Worm (Caenorhabditis elegans) whole organism, L4 larva: ENCODE results near the gene cone-1.

Experiments used
- D1046.2 ChIP-seq: fragments of 200-800 bp; sonication (Bioruptor generic); IDR thresholded peaks from 2 replicates; pipeline ENCODE4 v1.3.6; 2022; ENCODE audit warnings: missing genetic modification characterization, missing compliant biosample characterization
- F26F4.8 ChIP-seq: fragments of 200-800 bp; sonication (Bioruptor generic); conservative IDR thresholded peaks from 2 replicates; pipeline ENCODE4 v1.3.6; 2022; ENCODE audit warnings: missing genetic modification characterization, missing compliant biosample characterization
- R02D3.7 ChIP-seq: fragments of 150-350 bp; sonication (generic microtip); optimal IDR thresholded peaks from 3 replicates; lab custom pipeline; 2014; ENCODE audit warnings: missing biosample characterization, missing genetic modification characterization
- T26A8.4 ChIP-seq: fragments of 200-800 bp; sonication (Bioruptor generic); IDR thresholded peaks from 2 replicates; pipeline ENCODE4 v1.3.6; 2022; ENCODE audit warnings: missing genetic modification characterization, missing compliant biosample characterization
- Y5F2A.4 ChIP-seq: fragments of 200-800 bp; sonication (Bioruptor generic); optimal IDR thresholded peaks from 2 replicates; lab custom pipeline; 2018; ENCODE audit warnings: mild to moderate bottlenecking, missing genetic modification characterization, missing compliant biosample characterization
- Y75B8A.6 ChIP-seq: fragments of 200-800 bp; sonication (Bioruptor generic); IDR thresholded peaks from 2 replicates; pipeline ENCODE4 v1.3.6; 2022; ENCODE audit warnings: missing genetic modification reagents, missing genetic modification characterization, missing compliant biosample characterization
- ama-1 ChIP-seq: fragments of 150-350 bp; optimal IDR thresholded peaks from 2 replicates; lab custom pipeline; 2014; ENCODE audit warnings: inconsistent platforms, mixed read lengths
- arid-1 ChIP-seq: fragments of 200-800 bp; sonication (Bioruptor generic); conservative IDR thresholded peaks from 2 replicates; pipeline ENCODE4 v1.3.6; 2022; ENCODE audit warnings: missing genetic modification reagents, missing genetic modification characterization, missing compliant biosample characterization
- ceh-20 ChIP-seq: fragments of 200-800 bp; sonication (Bioruptor generic); IDR thresholded peaks from 2 replicates; pipeline ENCODE4 v1.3.6; 2022; ENCODE audit warnings: missing genetic modification reagents, missing genetic modification characterization, missing compliant biosample characterization
- ceh-28 ChIP-seq: fragments of 150-350 bp; optimal IDR thresholded peaks from 2 replicates; lab custom pipeline; 2014; ENCODE audit warnings: missing biosample characterization, missing genetic modification reagents, missing genetic modification characterization
- ceh-62 ChIP-seq: sonication (generic microtip); optimal IDR thresholded peaks from 2 replicates; lab custom pipeline; 2017; ENCODE audit warnings: missing biosample characterization, missing genetic modification characterization
- ceh-82 ChIP-seq: sonication (generic microtip); optimal IDR thresholded peaks from 2 replicates; lab custom pipeline; 2017; ENCODE audit warnings: missing biosample characterization, missing genetic modification characterization
- ces-1 ChIP-seq: fragments of 150-350 bp; sonication (generic microtip); optimal IDR thresholded peaks from 4 replicates; lab custom pipeline; 2014; ENCODE audit warnings: missing biosample characterization, missing genetic modification reagents, missing genetic modification characterization
- daf-16 ChIP-seq, 3 experiments: sonication (generic microtip); optimal IDR thresholded peaks; 2 replicates each; lab custom pipeline; 2016 to 2017; ENCODE audit warnings: missing genetic modification characterization in 3 of 3, missing genetic modification reagents in 3 of 3, mild to moderate bottlenecking in 2 of 3, missing compliant biosample characterization in 2 of 3, missing biosample characterization in 1 of 3, moderate library complexity in 1 of 3
- daf-19 ChIP-seq: fragments of 200-800 bp; sonication (Bioruptor generic); conservative IDR thresholded peaks from 2 replicates; pipeline ENCODE4 v1.3.6; 2022; ENCODE audit warnings: missing genetic modification characterization, missing compliant biosample characterization
- daf-8 ChIP-seq: fragments of 200-800 bp; sonication (Bioruptor generic); IDR thresholded peaks from 2 replicates; pipeline ENCODE4 v1.3.6; 2022; ENCODE audit warnings: missing genetic modification characterization, missing compliant biosample characterization
- dmd-6 ChIP-seq: fragments of 200-800 bp; sonication (Bioruptor generic); IDR thresholded peaks from 2 replicates; pipeline ENCODE4 v1.3.6; 2022; ENCODE audit warnings: missing genetic modification reagents, missing genetic modification characterization, missing compliant biosample characterization
- dmd-9 ChIP-seq: fragments of 200-800 bp; sonication (Bioruptor generic); IDR thresholded peaks from 2 replicates; pipeline ENCODE4 v1.3.6; 2022; ENCODE audit warnings: missing genetic modification reagents, missing genetic modification characterization, missing compliant biosample characterization
- dpl-1 ChIP-seq: fragments of 150-350 bp; optimal IDR thresholded peaks from 2 replicates; lab custom pipeline; 2014; ENCODE audit warnings: missing biosample characterization, missing genetic modification reagents, missing genetic modification characterization
- dve-1 ChIP-seq: sonication (generic microtip); optimal IDR thresholded peaks from 2 replicates; lab custom pipeline; 2017; ENCODE audit warnings: antibody characterized with exemption, mild to moderate bottlenecking, missing genetic modification characterization, missing compliant biosample characterization; ENCODE audit not compliant: insufficient read depth
- egl-27 ChIP-seq: sonication (generic microtip); optimal IDR thresholded peaks from 3 replicates; lab custom pipeline; 2017; ENCODE audit warnings: missing biosample characterization, missing genetic modification reagents, missing genetic modification characterization
- egl-43 ChIP-seq: fragments of 200-800 bp; sonication (Bioruptor generic); IDR thresholded peaks from 2 replicates; pipeline ENCODE4 v1.3.6; 2022; ENCODE audit warnings: missing genetic modification reagents, missing genetic modification characterization, missing compliant biosample characterization
- hlh-11 ChIP-seq: fragments of 200-800 bp; sonication (Bioruptor generic); optimal IDR thresholded peaks from 2 replicates; lab custom pipeline; 2018; ENCODE audit warnings: mild to moderate bottlenecking, missing genetic modification characterization, missing compliant biosample characterization
- hmg-1.1 ChIP-seq: fragments of 200-800 bp; sonication (Bioruptor generic); IDR thresholded peaks from 2 replicates; pipeline ENCODE4 v1.3.6; 2022; ENCODE audit warnings: missing genetic modification reagents, missing genetic modification characterization, missing compliant biosample characterization
- lim-7 ChIP-seq: fragments of 200-800 bp; sonication (Bioruptor generic); IDR thresholded peaks from 2 replicates; pipeline ENCODE4 v1.3.6; 2022; ENCODE audit warnings: missing genetic modification characterization, missing compliant biosample characterization
- lin-13 ChIP-seq: fragments of 150-350 bp; optimal IDR thresholded peaks from 2 replicates; lab custom pipeline; 2014; ENCODE audit warnings: missing biosample characterization, missing genetic modification reagents, missing genetic modification characterization
- lin-15B ChIP-seq: fragments of 150-350 bp; sonication (generic microtip); optimal IDR thresholded peaks from 3 replicates; lab custom pipeline; 2014; ENCODE audit warnings: missing biosample characterization, missing genetic modification characterization
- lir-3 ChIP-seq: sonication (generic microtip); optimal IDR thresholded peaks from 2 replicates; lab custom pipeline; 2016; ENCODE audit warnings: mild to moderate bottlenecking, missing genetic modification characterization, missing compliant biosample characterization
- lsy-2 ChIP-seq, 2 experiments: fragments of 150-350 bp in 1 of 2; sonication (generic microtip) in 1 of 2; optimal IDR thresholded peaks; 2 replicates each; lab custom pipeline; 2014 to 2017; ENCODE audit warnings: missing biosample characterization in 2 of 2, missing genetic modification characterization in 2 of 2
- madf-5 ChIP-seq, 2 experiments: fragments of 200-800 bp; sonication (Bioruptor generic); IDR thresholded peaks; 2 replicates each; pipeline ENCODE4 v1.3.6; 2022; ENCODE audit warnings: missing compliant biosample characterization in 2 of 2, missing genetic modification characterization in 2 of 2
- mdl-1 ChIP-seq, 2 experiments: fragments of 150-350 bp in 1 of 2; sonication (generic microtip) in 1 of 2; optimal IDR thresholded peaks; 2 replicates each; lab custom pipeline; 2014 to 2017; ENCODE audit warnings: missing biosample characterization in 2 of 2, missing genetic modification characterization in 2 of 2
- mdt-29 ChIP-seq: fragments of 200-800 bp; sonication (Bioruptor generic); IDR thresholded peaks from 2 replicates; pipeline ENCODE4 v1.3.6; 2022; ENCODE audit warnings: missing genetic modification reagents, missing genetic modification characterization, missing compliant biosample characterization
- mes-2 ChIP-seq: sonication (generic microtip); optimal IDR thresholded peaks from 2 replicates; lab custom pipeline; 2016; ENCODE audit warnings: missing genotype, mild to moderate bottlenecking, missing genetic modification characterization, missing compliant biosample characterization; ENCODE audit not compliant: poor library complexity, severe bottlenecking
- nhr-10 ChIP-seq: fragments of 150-350 bp; optimal IDR thresholded peaks from 2 replicates; lab custom pipeline; 2014; ENCODE audit warnings: missing biosample characterization, missing genetic modification characterization
- nhr-11 ChIP-seq: fragments of 150-350 bp; optimal IDR thresholded peaks from 2 replicates; lab custom pipeline; 2014; ENCODE audit warnings: missing biosample characterization, missing genetic modification characterization
- nhr-111 ChIP-seq: fragments of 200-800 bp; sonication (Bioruptor generic); optimal IDR thresholded peaks from 2 replicates; lab custom pipeline; 2018; ENCODE audit warnings: mild to moderate bottlenecking, missing genetic modification characterization, missing compliant biosample characterization
- nhr-237 ChIP-seq: sonication (generic microtip); optimal IDR thresholded peaks from 2 replicates; lab custom pipeline; 2017; ENCODE audit warnings: missing biosample characterization, missing genetic modification characterization
- nhr-25 ChIP-seq: sonication (generic microtip); optimal IDR thresholded peaks from 2 replicates; lab custom pipeline; 2017; ENCODE audit warnings: missing genetic modification characterization, mild to moderate bottlenecking, missing compliant biosample characterization, antibody characterized with exemption, moderate library complexity, borderline replicate concordance; ENCODE audit not compliant: insufficient read depth
- nhr-28 ChIP-seq: fragments of 150-350 bp; optimal IDR thresholded peaks from 2 replicates; lab custom pipeline; 2014; ENCODE audit warnings: missing biosample characterization, missing genetic modification characterization
- nhr-77 ChIP-seq: fragments of 150-350 bp; optimal IDR thresholded peaks from 2 replicates; lab custom pipeline; 2014; ENCODE audit warnings: missing biosample characterization, missing genetic modification characterization
- pqm-1 ChIP-seq: sonication (generic microtip); optimal IDR thresholded peaks from 2 replicates; lab custom pipeline; 2017; ENCODE audit warnings: missing biosample characterization, missing genetic modification characterization
- rbr-2 ChIP-seq: sonication (generic microtip); optimal IDR thresholded peaks from 2 replicates; lab custom pipeline; 2016; ENCODE audit warnings: missing genotype, missing genetic modification characterization, missing compliant biosample characterization
- saeg-2 ChIP-seq: fragments of 200-800 bp; sonication (Bioruptor generic); IDR thresholded peaks from 2 replicates; pipeline ENCODE4 v1.3.6; 2022; ENCODE audit warnings: missing genetic modification reagents, missing genetic modification characterization, missing compliant biosample characterization
- spr-1 ChIP-seq: sonication (generic microtip); optimal IDR thresholded peaks from 2 replicates; lab custom pipeline; 2016; ENCODE audit warnings: mild to moderate bottlenecking, missing genetic modification characterization, missing compliant biosample characterization
- tag-97 ChIP-seq: fragments of 200-800 bp; sonication (Bioruptor generic); IDR thresholded peaks from 2 replicates; pipeline ENCODE4 v1.3.6; 2022; ENCODE audit warnings: missing genetic modification characterization, missing compliant biosample characterization
- unc-39 ChIP-seq: sonication (generic microtip); optimal IDR thresholded peaks from 2 replicates; lab custom pipeline; 2017; ENCODE audit warnings: missing biosample characterization, missing genetic modification characterization
- unc-62 ChIP-seq, 3 experiments: fragments of 150-350 bp in 1 of 3; sonication (generic microtip); optimal IDR thresholded peaks in 2 of 3; peaks in 1 of 3; 1 replicate in 1 of 3; 2 replicates in 2 of 3; lab custom pipeline; 2014 to 2017; ENCODE audit warnings: missing biosample characterization in 3 of 3, missing genetic modification characterization in 3 of 3, missing genetic modification reagents in 3 of 3, missing genotype in 1 of 3
- zag-1 ChIP-seq: fragments of 150-350 bp; optimal IDR thresholded peaks from 2 replicates; lab custom pipeline; 2014; ENCODE audit warnings: missing biosample characterization, missing genetic modification characterization
- zfp-2 ChIP-seq: sonication (generic microtip); optimal IDR thresholded peaks from 2 replicates; lab custom pipeline; 2016; ENCODE audit warnings: mild to moderate bottlenecking, missing genetic modification characterization, missing compliant biosample characterization
- zip-11 ChIP-seq: fragments of 200-800 bp; sonication (Bioruptor generic); IDR thresholded peaks from 2 replicates; pipeline ENCODE4 v1.3.6; 2022; ENCODE audit warnings: missing genetic modification characterization, missing compliant biosample characterization
- zip-2 ChIP-seq: fragments of 150-350 bp; optimal IDR thresholded peaks from 2 replicates; lab custom pipeline; 2014; ENCODE audit warnings: missing biosample characterization, missing genetic modification characterization

cone-1 gene

DNA sequence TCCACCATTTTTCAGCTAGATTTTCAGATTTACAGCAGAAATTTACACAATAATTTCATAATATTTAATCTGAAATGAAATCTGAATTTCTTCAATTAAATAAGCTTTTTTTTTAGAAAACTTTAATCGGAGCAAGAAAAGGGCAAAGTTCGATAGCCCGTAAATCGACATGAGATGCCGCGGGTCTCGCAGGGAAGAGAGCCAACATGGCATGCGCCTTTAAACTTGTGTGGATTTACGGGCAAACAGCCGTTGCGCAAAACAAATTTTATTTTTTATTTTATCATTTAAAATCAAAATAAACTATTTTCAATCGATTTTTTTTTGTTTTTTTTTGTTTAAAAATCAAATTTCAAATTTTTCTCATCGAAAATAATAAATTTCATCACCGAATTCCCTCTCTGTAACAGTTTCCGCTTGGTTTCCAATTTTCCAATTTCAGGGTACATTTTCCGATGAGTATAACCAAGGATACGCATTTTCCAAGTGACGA is 1.7 kb upstream of the cone-1 start, which contains the start of the genes Y54F10AM.15, rbc-2 and ndua-8 (continued):
- TF ChIP-seq arid-1 (GFP tag; lab: Robert Waterston, UW), result no peak; the same call in 1 of the 2 replicates
- TF ChIP-seq unc-62 (GFP tag; optimal IDR thresholded peaks at IDR 0.05 in 1 of 2; lab: Kevin White, UChicago), result peak; percentile 6 to 59
- TF ChIP-seq unc-62 (tag; optimal IDR thresholded peaks at IDR 0.05; lab: Kevin White, UChicago), result no peak
- TF ChIP-seq zip-2 (tag; lab: Kevin White, UChicago), result no peak
- TF ChIP-seq rbr-2 (tag; lab: Kevin White, UChicago), result peak; percentile 84
- peak; percentile 46 for TF ChIP-seq nhr-28 (tag; lab: Kevin White, UChicago)
- TF ChIP-seq nhr-237 (tag; lab: Kevin White, UChicago), result no peak
- TF ChIP-seq tag-97 (GFP tag; lab: Robert Waterston, UW), result no peak
- no peak for TF ChIP-seq daf-19 (GFP tag; lab: Robert Waterston, UW)
- no peak for TF ChIP-seq zip-11
- no peak for TF ChIP-seq ceh-28 (tag; lab: Kevin White, UChicago)
- TF ChIP-seq daf-8 (GFP tag; lab: Robert Waterston, UW), result no peak
- no peak for TF ChIP-seq egl-43 (GFP tag; lab: Robert Waterston, UW)
- TF ChIP-seq lir-3 (tag; lab: Kevin White, UChicago), result no peak
- no peak for TF ChIP-seq zag-1 (tag; lab: Kevin White, UChicago)
- TF ChIP-seq unc-39 (tag; lab: Kevin White, UChicago), result no peak
- TF ChIP-seq nhr-111, result no peak
- peak; percentile 90 for TF ChIP-seq T26A8.4
- TF ChIP-seq lim-7 (GFP tag; lab: Robert Waterston, UW), result no peak
- peak; percentile 78 for TF ChIP-seq nhr-11 (tag; lab: Kevin White, UChicago)
- no peak for TF ChIP-seq egl-27
- TF ChIP-seq nhr-77 (tag; lab: Kevin White, UChicago), result peak; percentile 95
- no peak for TF ChIP-seq dmd-6 (GFP tag; lab: Robert Waterston, UW)
- no peak for TF ChIP-seq ces-1 (GFP tag; lab: Kevin White, UChicago)
- no peak for TF ChIP-seq madf-5 (GFP tag; IDR thresholded peaks at IDR 0.05; lab: Robert Waterston, UW)
- peak; percentile 23 for TF ChIP-seq ama-1 (lab: Kevin White, UChicago)
- TF ChIP-seq ceh-62 (tag; lab: Kevin White, UChicago), result no peak
- no peak for TF ChIP-seq ceh-82 (tag; lab: Kevin White, UChicago)
- TF ChIP-seq hmg-1.1, result peak; percentile 85
- peak; percentile 58; the same call in 1 of the 2 replicates for TF ChIP-seq ceh-20
- peak; percentile 84 for TF ChIP-seq zfp-2
- TF ChIP-seq lin-13 (GFP tag; lab: Kevin White, UChicago), result peak; percentile 92
- no peak for TF ChIP-seq D1046.2 (GFP tag; lab: Robert Waterston, UW)
- TF ChIP-seq saeg-2 (GFP tag; lab: Robert Waterston, UW), result no peak
- no peak for TF ChIP-seq nhr-10 (tag; lab: Kevin White, UChicago)
- TF ChIP-seq R02D3.7 (tag; lab: Kevin White, UChicago), result peak; percentile 99
- TF ChIP-seq Y75B8A.6 (GFP tag; lab: Robert Waterston, UW), result no peak
- peak; percentile 28 to 68 for TF ChIP-seq mdl-1 (tag; optimal IDR thresholded peaks at IDR 0.05; lab: Kevin White, UChicago)
- peak; percentile 75 for TF ChIP-seq nhr-25 (tag; lab: Kevin White, UChicago)
- peak in 1 of 2 experiments; percentile 32 for TF ChIP-seq daf-16 (GFP tag; optimal IDR thresholded peaks at IDR 0.05; lab: Kevin White, UChicago)
- peak; percentile 67 for TF ChIP-seq daf-16 (tag; optimal IDR thresholded peaks at IDR 0.05; lab: Kevin White, UChicago)
- TF ChIP-seq dpl-1 (GFP tag; lab: Kevin White, UChicago), result peak; percentile 87
- no peak for TF ChIP-seq F26F4.8 (GFP tag; lab: Robert Waterston, UW)
- no peak for TF ChIP-seq Y5F2A.4
- TF ChIP-seq spr-1 (tag; lab: Kevin White, UChicago), result peak; percentile 37
- TF ChIP-seq lsy-2 (tag; optimal IDR thresholded peaks at IDR 0.05; lab: Kevin White, UChicago), result peak; percentile 86 to 96
- peak; percentile 94 for TF ChIP-seq mes-2 (tag; lab: Kevin White, UChicago)
- 0 out of 2 replicates have a peak, but pooled peaks have one; percentile 26 for TF ChIP-seq mdt-29
- peak; percentile 71; the same call in 1 of the 2 replicates for TF ChIP-seq dmd-9 (GFP tag; lab: Robert Waterston, UW)
- peak; percentile 25 for TF ChIP-seq pqm-1
- TF ChIP-seq hlh-11 (tag; lab: Kevin White, UChicago), result peak; percentile 84
- peak; percentile 62 for TF ChIP-seq lin-15B (tag; lab: Kevin White, UChicago)
- TF ChIP-seq dve-1 (tag; lab: Kevin White, UChicago), result peak; percentile 96
